Worm (Caenorhabditis elegans): ENCODE measurements around the gene mtch-1.

- no peak for TF ChIP-seq pes-1 (GFP tag; IDR thresholded peaks at IDR 0.05)
- no peak for TF ChIP-seq ama-1 (optimal IDR thresholded peaks at IDR 0.05)
- no peak for TF ChIP-seq B0310.2 (tag; optimal IDR thresholded peaks at IDR 0.05)
- no peak for TF ChIP-seq F13C5.2 (tag; optimal IDR thresholded peaks at IDR 0.05)
- TF ChIP-seq tbx-11 (GFP tag; IDR thresholded peaks at IDR 0.05): no peak
- no peak for TF ChIP-seq ets-7 (tag; optimal IDR thresholded peaks at IDR 0.05)
- no peak for TF ChIP-seq hmbx-1 (tag; optimal IDR thresholded peaks at IDR 0.05)
- no peak for TF ChIP-seq ceh-36 (tag; optimal IDR thresholded peaks at IDR 0.05)
- no peak for TF ChIP-seq flt-1 (GFP tag; IDR thresholded peaks at IDR 0.05)
Measured at ce11 chrII:7406438-7406837, 32.5 kb upstream of the mtch-1 start.

Data from whole organism, early embryonic.